Worm (Caenorhabditis elegans): ENCODE measurements around the gene T02E9.5.

T02E9.5 gene

DNA sequence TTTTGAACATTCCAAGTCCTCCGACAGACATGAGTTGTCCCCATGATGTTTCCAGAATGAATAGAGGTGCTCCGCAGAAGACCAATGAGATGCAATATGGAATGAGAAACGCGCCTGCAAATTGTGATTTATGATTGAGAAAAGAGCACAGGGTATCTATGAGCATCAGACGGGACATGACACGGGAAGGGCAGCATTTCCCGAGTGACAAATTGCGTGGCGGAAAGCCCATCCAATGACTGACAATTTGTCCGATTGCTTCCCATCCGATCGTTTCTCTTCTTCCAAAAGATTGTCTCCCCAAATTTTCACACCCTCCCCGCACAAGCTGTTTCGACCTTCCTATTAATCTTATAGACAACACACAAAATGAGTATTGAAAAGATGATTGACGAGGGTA, 34.3 kb upstream of the T02E9.5 start:
- TF ChIP-seq hnd-1 (tag; optimal IDR thresholded peaks at IDR 0.05), result no peak
- no peak for TF ChIP-seq tbx-11 (GFP tag; IDR thresholded peaks at IDR 0.05)
- no peak for TF ChIP-seq tbx-37 (GFP tag; conservative IDR thresholded peaks at IDR 0.05)
- no peak for TF ChIP-seq B0310.2 (tag; optimal IDR thresholded peaks at IDR 0.05)
- TF ChIP-seq ceh-13 (GFP tag; optimal IDR thresholded peaks at IDR 0.05), result no peak
- TF ChIP-seq flt-1 (GFP tag; IDR thresholded peaks at IDR 0.05), result no peak
- TF ChIP-seq ama-1 (optimal IDR thresholded peaks at IDR 0.05), result no peak
- no peak for TF ChIP-seq ets-7 (tag; optimal IDR thresholded peaks at IDR 0.05)
- TF ChIP-seq pes-1 (GFP tag; IDR thresholded peaks at IDR 0.05), result no peak
- no peak for TF ChIP-seq tra-4 (tag; optimal IDR thresholded peaks at IDR 0.05)
- TF ChIP-seq hmbx-1 (tag; optimal IDR thresholded peaks at IDR 0.05), result no peak
- TF ChIP-seq sea-1 (GFP tag; conservative IDR thresholded peaks at IDR 0.05), result no peak
- no peak for TF ChIP-seq ceh-36 (tag; optimal IDR thresholded peaks at IDR 0.05)

DNA sequence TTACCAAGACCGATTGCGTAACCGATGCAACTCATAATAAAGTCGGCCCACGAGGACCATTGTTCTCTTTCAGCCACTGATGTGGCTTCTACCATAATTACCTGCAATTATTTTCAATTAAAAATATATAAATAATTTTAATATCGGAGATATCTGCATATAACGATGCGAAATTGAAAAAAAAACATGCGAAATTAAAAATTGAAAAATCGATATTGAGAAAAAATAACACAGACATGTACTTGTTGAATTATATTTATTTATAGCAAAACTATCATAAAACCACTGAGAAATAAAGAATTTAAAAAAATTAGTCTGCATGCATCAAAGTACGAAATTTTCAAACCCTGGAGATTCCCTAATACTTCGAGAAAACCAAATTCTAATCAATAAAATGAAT, 33.7 kb upstream of the T02E9.5 start, which contains the start of gene snf-11:
Gene snf-11 (minus strand): TSS at position 101 of the 400 bp plus-strand sequence.
- TF ChIP-seq tbx-37 (GFP tag; conservative IDR thresholded peaks at IDR 0.05) (no peak), tbx-11 (GFP tag; IDR thresholded peaks at IDR 0.05) (no peak), flt-1 (GFP tag; IDR thresholded peaks at IDR 0.05) (no peak), scrt-1 (GFP tag; IDR thresholded peaks at IDR 0.05) (no peak), ets-7 (tag; optimal IDR thresholded peaks at IDR 0.05) (no peak), F13C5.2 (tag; optimal IDR thresholded peaks at IDR 0.05) (no peak), tra-4 (tag; optimal IDR thresholded peaks at IDR 0.05) (no peak)

DNA sequence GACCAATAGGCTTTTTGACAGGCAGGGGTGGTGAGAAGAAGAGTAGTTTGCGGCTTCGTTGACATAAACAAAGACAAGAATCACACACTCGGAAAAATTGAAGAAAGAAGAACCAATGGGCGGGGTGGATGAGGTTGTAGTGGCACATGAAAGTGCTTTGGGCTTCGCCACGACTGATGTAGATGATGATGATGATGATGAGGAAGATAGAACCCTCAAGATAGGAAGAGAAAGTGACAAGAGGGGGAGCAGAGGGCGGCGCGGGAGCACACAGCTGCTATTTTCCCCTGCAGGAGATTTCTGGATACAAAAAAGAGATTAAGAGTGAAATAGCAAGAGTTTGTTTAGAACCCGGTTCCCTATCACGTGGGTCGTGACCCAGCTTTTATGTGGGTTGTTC, 33.1 kb upstream of the T02E9.5 start:
- TF ChIP-seq F13C5.2 (tag; optimal IDR thresholded peaks at IDR 0.05) (no peak), ceh-13 (GFP tag; optimal IDR thresholded peaks at IDR 0.05) (no peak), aly-1 (tag; optimal IDR thresholded peaks at IDR 0.05) (no peak), ets-7 (tag; optimal IDR thresholded peaks at IDR 0.05) (no peak), hmbx-1 (tag; optimal IDR thresholded peaks at IDR 0.05) (no peak), hmg-4 (GFP tag; optimal IDR thresholded peaks at IDR 0.05) (no peak), tbx-37 (GFP tag; conservative IDR thresholded peaks at IDR 0.05) (no peak), hnd-1 (tag; optimal IDR thresholded peaks at IDR 0.05) (no peak), ama-1 (optimal IDR thresholded peaks at IDR 0.05) (no peak), tra-4 (tag; optimal IDR thresholded peaks at IDR 0.05) (no peak), pes-1 (GFP tag; IDR thresholded peaks at IDR 0.05) (no peak), tbx-11 (GFP tag; IDR thresholded peaks at IDR 0.05) (no peak)

DNA sequence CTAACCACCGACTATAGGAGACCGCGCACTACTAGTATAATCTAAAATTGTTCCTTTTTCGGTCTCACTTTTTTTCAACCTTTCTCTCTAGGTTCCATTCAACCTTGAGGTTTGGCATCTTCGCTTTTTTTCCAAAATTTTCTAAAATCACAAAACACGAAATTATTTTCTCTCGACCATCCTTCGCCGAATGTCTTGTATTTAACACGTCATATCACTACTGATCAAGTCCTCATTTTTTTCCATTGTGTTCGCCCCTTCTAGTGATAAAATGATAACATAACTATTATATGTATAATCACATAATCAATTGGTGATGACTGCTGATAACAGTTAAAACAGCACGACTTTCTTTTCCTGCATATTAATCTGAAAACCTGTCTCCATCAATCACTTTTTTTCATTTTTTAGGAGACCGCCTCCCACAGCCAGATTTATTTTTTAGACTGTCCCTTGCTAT, 31.0 kb upstream of the T02E9.5 start, which contains the start of gene T03F7.7:
Gene T03F7.7 (plus strand): TSS at position 410 of the 460 bp plus-strand sequence.
- no peak for TF ChIP-seq ceh-13 (GFP tag; optimal IDR thresholded peaks at IDR 0.05)
- no peak for TF ChIP-seq hmbx-1 (tag; optimal IDR thresholded peaks at IDR 0.05)
- TF ChIP-seq sea-1 (GFP tag; conservative IDR thresholded peaks at IDR 0.05), result no peak
- TF ChIP-seq aly-1 (tag; optimal IDR thresholded peaks at IDR 0.05), result no peak
- TF ChIP-seq B0310.2 (tag; optimal IDR thresholded peaks at IDR 0.05), result no peak
- no peak for TF ChIP-seq pes-1 (GFP tag; IDR thresholded peaks at IDR 0.05)
- no peak for TF ChIP-seq hnd-1 (tag; optimal IDR thresholded peaks at IDR 0.05)
- no peak for TF ChIP-seq tbx-37 (GFP tag; conservative IDR thresholded peaks at IDR 0.05)
- TF ChIP-seq flt-1 (GFP tag; IDR thresholded peaks at IDR 0.05), result no peak
- no peak for TF ChIP-seq tbx-11 (GFP tag; IDR thresholded peaks at IDR 0.05)
- no peak for TF ChIP-seq scrt-1 (GFP tag; IDR thresholded peaks at IDR 0.05)
- TF ChIP-seq ama-1 (optimal IDR thresholded peaks at IDR 0.05), result no peak
- TF ChIP-seq hmg-4 (GFP tag; optimal IDR thresholded peaks at IDR 0.05), result no peak
- no peak for TF ChIP-seq F13C5.2 (tag; optimal IDR thresholded peaks at IDR 0.05)
- TF ChIP-seq tra-4 (tag; optimal IDR thresholded peaks at IDR 0.05), result no peak
- no peak for TF ChIP-seq ceh-36 (tag; optimal IDR thresholded peaks at IDR 0.05)
- TF ChIP-seq ets-7 (tag; optimal IDR thresholded peaks at IDR 0.05), result no peak

DNA sequence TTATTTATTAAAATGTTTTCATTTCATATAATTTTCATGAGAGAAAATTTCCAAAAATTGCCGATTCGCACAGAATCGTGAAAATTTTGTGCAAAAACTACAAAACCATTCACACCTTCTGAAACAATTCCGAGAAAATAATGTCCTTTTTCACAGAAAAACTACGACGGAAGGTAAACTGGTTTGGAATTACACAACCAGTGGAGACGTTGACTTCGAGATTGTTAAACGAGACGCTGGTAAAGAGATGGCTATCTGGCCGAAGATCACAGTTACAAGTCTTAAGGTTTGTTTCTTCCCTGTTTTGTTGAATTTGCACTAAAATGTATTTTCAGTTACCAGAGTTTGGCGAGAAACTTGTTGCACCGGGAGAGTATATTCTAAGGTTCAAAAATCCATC, 29.1 kb upstream of the T02E9.5 start:
- TF ChIP-seq hmbx-1 (tag; optimal IDR thresholded peaks at IDR 0.05) (no peak), F13C5.2 (tag; optimal IDR thresholded peaks at IDR 0.05) (no peak), ceh-36 (tag; optimal IDR thresholded peaks at IDR 0.05) (no peak), tbx-37 (GFP tag; conservative IDR thresholded peaks at IDR 0.05) (no peak), flt-1 (GFP tag; IDR thresholded peaks at IDR 0.05) (no peak), hnd-1 (tag; optimal IDR thresholded peaks at IDR 0.05) (no peak), tra-4 (tag; optimal IDR thresholded peaks at IDR 0.05) (no peak), hmg-4 (GFP tag; optimal IDR thresholded peaks at IDR 0.05) (no peak), ceh-13 (GFP tag; optimal IDR thresholded peaks at IDR 0.05) (no peak), sea-1 (GFP tag; conservative IDR thresholded peaks at IDR 0.05) (no peak), tbx-11 (GFP tag; IDR thresholded peaks at IDR 0.05) (no peak), scrt-1 (GFP tag; IDR thresholded peaks at IDR 0.05) (no peak), aly-1 (tag; optimal IDR thresholded peaks at IDR 0.05) (no peak)

DNA sequence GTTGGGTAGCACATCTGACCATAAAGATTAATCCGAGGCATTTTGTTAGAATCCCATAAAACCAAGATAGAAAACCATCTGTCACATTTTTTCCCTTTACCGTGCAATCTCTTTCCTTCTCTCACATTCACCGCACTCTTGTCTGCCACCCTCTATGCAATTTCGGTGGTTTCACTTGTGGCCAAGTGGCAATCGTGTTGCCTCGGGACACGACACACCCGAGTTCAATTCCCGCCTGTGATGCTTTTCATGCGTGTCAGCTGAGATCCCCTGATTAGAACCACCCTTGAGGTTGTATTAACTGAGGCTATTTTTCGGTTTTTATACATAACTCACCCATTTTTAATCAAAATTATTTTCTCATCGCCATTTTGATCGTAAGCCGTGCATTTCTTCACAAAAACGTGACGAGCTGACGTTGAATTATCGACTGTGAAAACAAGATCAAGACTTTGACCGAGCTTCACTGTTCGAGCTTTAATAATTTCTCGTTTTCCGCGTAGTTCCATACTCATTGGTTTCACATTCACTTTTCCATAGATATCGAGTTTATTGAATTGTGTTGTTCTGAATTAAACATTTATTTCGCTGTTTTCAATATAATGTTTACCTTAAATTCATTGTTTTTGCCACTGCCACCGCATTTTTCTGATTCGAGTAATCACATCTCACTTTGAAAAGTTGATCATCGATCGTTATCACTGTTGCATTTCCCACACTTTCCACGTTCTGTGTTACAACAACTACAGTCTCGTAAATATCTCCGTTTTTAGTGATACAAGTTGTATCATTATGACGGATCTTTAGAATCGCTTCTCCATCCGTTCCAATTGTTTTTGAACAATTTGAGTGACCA, 27.8 kb upstream of the T02E9.5 start:
- TF ChIP-seq ceh-13 (GFP tag; optimal IDR thresholded peaks at IDR 0.05) (peak; percentile 99), tbx-11 (GFP tag; IDR thresholded peaks at IDR 0.05) (peak; percentile 100), sea-1 (GFP tag; conservative IDR thresholded peaks at IDR 0.05) (peak; percentile 100), flt-1 (GFP tag; IDR thresholded peaks at IDR 0.05) (peak; percentile 100), tra-4 (tag; optimal IDR thresholded peaks at IDR 0.05) (peak; percentile 98), hmbx-1 (tag; optimal IDR thresholded peaks at IDR 0.05) (peak; percentile 95), ama-1 (optimal IDR thresholded peaks at IDR 0.05) (no peak), scrt-1 (GFP tag; IDR thresholded peaks at IDR 0.05) (peak; percentile 100), pes-1 (GFP tag; IDR thresholded peaks at IDR 0.05) (peak; percentile 99), hnd-1 (tag; optimal IDR thresholded peaks at IDR 0.05) (peak; percentile 96), B0310.2 (tag; optimal IDR thresholded peaks at IDR 0.05) (peak; percentile 99), aly-1 (tag; optimal IDR thresholded peaks at IDR 0.05) (peak; percentile 100), tbx-37 (GFP tag; conservative IDR thresholded peaks at IDR 0.05) (peak; percentile 100), ceh-36 (tag; optimal IDR thresholded peaks at IDR 0.05) (peak; percentile 98), F13C5.2 (tag; optimal IDR thresholded peaks at IDR 0.05) (peak; percentile 99), ets-7 (tag; optimal IDR thresholded peaks at IDR 0.05) (peak; percentile 98), hmg-4 (GFP tag; optimal IDR thresholded peaks at IDR 0.05) (peak; percentile 100)
